Worm (Caenorhabditis elegans) whole organism, L4/young adult: ENCODE data around the gene cmk-1.

ENCODE experiments used
- W03F9.2 ChIP-seq: fragments of 150-350 bp; optimal IDR thresholded peaks from 2 replicates; lab custom pipeline; 2014; ENCODE audit warnings: missing biosample characterization, missing genetic modification characterization
- dao-5 ChIP-seq: sonication (generic microtip); optimal IDR thresholded peaks from 2 replicates; lab custom pipeline; 2016; ENCODE audit warnings: missing genotype, missing genetic modification characterization, moderate library complexity, missing compliant biosample characterization
- him-1 ChIP-seq: sonication (generic microtip); optimal IDR thresholded peaks from 2 replicates; lab custom pipeline; 2016; ENCODE audit warnings: missing genotype, missing genetic modification reagents, missing genetic modification characterization, missing compliant biosample characterization

ce11 chrIV:1838583-1838982 lies 14.3 kb downstream of the cmk-1 start:
- TF ChIP-seq him-1 (tag; lab: Kevin White, UChicago) (no peak), dao-5 (tag; lab: Kevin White, UChicago) (no peak), W03F9.2 (no peak)
